Worm (Caenorhabditis elegans): ENCODE results near the gene tomm-7.

ce11 chrIII:7823285-7823684 is 36.1 kb upstream of the tomm-7 start:
- TF ChIP-seq nhr-41 (GFP tag; IDR thresholded peaks at IDR 0.05) (no peak), nhr-77 (tag; optimal IDR thresholded peaks at IDR 0.05) (no peak)

Measured in whole organism, L4 larva.